Fruit fly (Drosophila melanogaster): ENCODE measurements around the gene CG3337.

The CG3337 gene

dm6 chr3R:21188540-21189276, 34.7 kb downstream of the CG3337 start (continued):
- TF ChIP-seq CG11902 (GFP tag; optimal IDR thresholded peaks at IDR 0.05) (no peak), CG32006 (GFP tag; optimal IDR thresholded peaks at IDR 0.05) (no peak), Eip93F (GFP tag; optimal IDR thresholded peaks at IDR 0.05) (peak; percentile 48), Eip75B (GFP tag; optimal IDR thresholded peaks at IDR 0.05) (peak; percentile 8), Hr39 (GFP tag; optimal IDR thresholded peaks at IDR 0.05) (no peak), esn (GFP tag; optimal IDR thresholded peaks at IDR 0.05) (peak; percentile 13), CG16779 (tag; optimal IDR thresholded peaks at IDR 0.05) (peak; percentile 48), CG7368 (GFP tag; optimal IDR thresholded peaks at IDR 0.05) (peak; percentile 22), CG8319 (GFP tag; optimal IDR thresholded peaks at IDR 0.05) (no peak), CG3032 (tag; optimal IDR thresholded peaks at IDR 0.05) (peak; percentile 18), CG9139 (GFP tag; optimal IDR thresholded peaks at IDR 0.05) (peak; percentile 53), svp (GFP tag) (peak; percentile 66), Sox15 (GFP tag; optimal IDR thresholded peaks at IDR 0.05) (no peak), eg (GFP tag; IDR thresholded peaks at IDR 0.05) (0 out of 3 replicates have a peak, but pooled peaks have one; percentile 45), fd59A (GFP tag; optimal IDR thresholded peaks at IDR 0.05) (no peak), Ets96B (tag; optimal IDR thresholded peaks at IDR 0.05) (peak; percentile 13), CG15336 (GFP tag; IDR thresholded peaks at IDR 0.05) (0 out of 2 replicates have a peak, but pooled peaks have one; percentile 28), CG1621 (tag; optimal IDR thresholded peaks at IDR 0.05) (peak; percentile 36)

dm6 chr3R:21187394-21188392, 35.7 kb downstream of the CG3337 start:
- peak; percentile 96 for TF ChIP-seq vri (GFP tag; optimal IDR thresholded peaks at IDR 0.05)
- TF ChIP-seq fkh (GFP tag; optimal IDR thresholded peaks at IDR 0.05): peak; percentile 44
- peak; percentile 30 for TF ChIP-seq CG6276 (GFP tag; optimal IDR thresholded peaks at IDR 0.05)
- TF ChIP-seq Sox14 (GFP tag; optimal IDR thresholded peaks at IDR 0.05): no peak
- TF ChIP-seq CG4318 (GFP tag; optimal IDR thresholded peaks at IDR 0.05): no peak

- peak; percentile 4 for TF ChIP-seq Sox15 (GFP tag; optimal IDR thresholded peaks at IDR 0.05)
- peak; percentile 28 for TF ChIP-seq Hr4 (GFP tag; optimal IDR thresholded peaks at IDR 0.05)
- peak; percentile 51 for TF ChIP-seq Hr39 (GFP tag; optimal IDR thresholded peaks at IDR 0.05)
- TF ChIP-seq topi (GFP tag; optimal IDR thresholded peaks at IDR 0.05): peak; percentile 64
- TF ChIP-seq Blimp-1 (GFP tag; optimal IDR thresholded peaks at IDR 0.05): peak; percentile 93
- TF ChIP-seq CG9139 (GFP tag; optimal IDR thresholded peaks at IDR 0.05): no peak
- no peak for TF ChIP-seq Gug (GFP tag; IDR thresholded peaks at IDR 0.05)
- TF ChIP-seq CG6163 (GFP tag; IDR thresholded peaks at IDR 0.05): no peak
- no peak for TF ChIP-seq Ets21C (GFP tag; optimal IDR thresholded peaks at IDR 0.05)
- TF ChIP-seq fd59A (GFP tag; optimal IDR thresholded peaks at IDR 0.05): peak; percentile 19
- TF ChIP-seq CG31627 (GFP tag; optimal IDR thresholded peaks at IDR 0.05): peak; percentile 58
- TF ChIP-seq cyc (GFP tag; optimal IDR thresholded peaks at IDR 0.05): peak; percentile 41
- TF ChIP-seq vri (GFP tag; optimal IDR thresholded peaks at IDR 0.05): no peak
- TF ChIP-seq CG6808 (GFP tag; optimal IDR thresholded peaks at IDR 0.05): peak; percentile 55
- peak; percentile 55 for TF ChIP-seq Sox102F (GFP tag; optimal IDR thresholded peaks at IDR 0.05)
- peak in 1 of 2 experiments; percentile 52 for TF ChIP-seq salr (GFP tag; optimal IDR thresholded peaks at IDR 0.05)
- no peak for TF ChIP-seq CG6854 (GFP tag; optimal IDR thresholded peaks at IDR 0.05)
- peak; percentile 34 for TF ChIP-seq CG34406 (GFP tag; optimal IDR thresholded peaks at IDR 0.05)
- TF ChIP-seq ss (GFP tag; optimal IDR thresholded peaks at IDR 0.05): peak; percentile 29 to 74
- TF ChIP-seq Eip78C (GFP tag): peak; percentile 87
- TF ChIP-seq Eip93F (GFP tag; optimal IDR thresholded peaks at IDR 0.05): no peak
- TF ChIP-seq CG4318 (GFP tag; optimal IDR thresholded peaks at IDR 0.05): peak; percentile 16
- peak; percentile 44; the same call in 1 of the 2 replicates for TF ChIP-seq CG15336 (GFP tag; IDR thresholded peaks at IDR 0.05)
- no peak for TF ChIP-seq fd85E (GFP tag; optimal IDR thresholded peaks at IDR 0.05)
- no peak for TF ChIP-seq eg (GFP tag; IDR thresholded peaks at IDR 0.05)
- TF ChIP-seq CG8319 (GFP tag; optimal IDR thresholded peaks at IDR 0.05): peak; percentile 5
- no peak for TF ChIP-seq dsx (GFP tag; optimal IDR thresholded peaks at IDR 0.05; ENCODE audit: poor library complexity, severe bottlenecking)
- TF ChIP-seq CG11762 (GFP tag; optimal IDR thresholded peaks at IDR 0.05; ENCODE audit: insufficient read depth): no peak
Measured at dm6 chr3R:21186606-21187393, 36.6 kb downstream of the CG3337 start.
